Worm (Caenorhabditis elegans) whole organism, late embryonic: ENCODE results near the gene ajm-1.

ENCODE experiments used
- C38D4.7 ChIP-seq: fragments of 200-800 bp; sonication (Bioruptor generic); optimal IDR thresholded peaks from 2 replicates; lab custom pipeline; 2018; ENCODE audit warnings: mild to moderate bottlenecking, missing genetic modification characterization, moderate library complexity, missing compliant biosample characterization
- F13H6.1 ChIP-seq: sonication (generic microtip); optimal IDR thresholded peaks from 2 replicates; lab custom pipeline; 2016; ENCODE audit warnings: missing genetic modification characterization, missing compliant biosample characterization
- K02D7.2 ChIP-seq: sonication (generic microtip); optimal IDR thresholded peaks from 2 replicates; lab custom pipeline; 2017; ENCODE audit warnings: mild to moderate bottlenecking, missing genetic modification characterization, missing compliant biosample characterization
- T23F11.4 ChIP-seq: fragments of 200-800 bp; sonication (Bioruptor generic); optimal IDR thresholded peaks from 2 replicates; lab custom pipeline; 2018; ENCODE audit warnings: mild to moderate bottlenecking, missing genetic modification characterization, missing compliant biosample characterization
- Y22D7AL.16 ChIP-seq: sonication (generic microtip); optimal IDR thresholded peaks from 2 replicates; lab custom pipeline; 2016; ENCODE audit warnings: missing genetic modification characterization, missing compliant biosample characterization
- ama-1 ChIP-seq: fragments of 150-350 bp; optimal IDR thresholded peaks from 2 replicates; lab custom pipeline; 2014
- ceh-18 ChIP-seq: sonication (generic microtip); optimal IDR thresholded peaks from 2 replicates; lab custom pipeline; 2016; ENCODE audit warnings: missing genetic modification characterization, missing compliant biosample characterization
- ceh-19 ChIP-seq: fragments of 200-800 bp; sonication (Bioruptor generic); optimal IDR thresholded peaks from 2 replicates; lab custom pipeline; 2018; ENCODE audit warnings: mild to moderate bottlenecking, missing genetic modification characterization, missing compliant biosample characterization
- ceh-2 ChIP-seq: sonication (generic microtip); optimal IDR thresholded peaks from 2 replicates; lab custom pipeline; 2016; ENCODE audit warnings: missing genotype, missing genetic modification characterization, missing compliant biosample characterization
- ceh-24 ChIP-seq: sonication (generic microtip); optimal IDR thresholded peaks from 2 replicates; lab custom pipeline; 2016; ENCODE audit warnings: mild to moderate bottlenecking, missing genetic modification characterization, missing compliant biosample characterization
- ceh-30 ChIP-seq: fragments of 150-350 bp; optimal IDR thresholded peaks from 2 replicates; lab custom pipeline; 2014; ENCODE audit warnings: missing biosample characterization, missing genetic modification characterization
- ceh-34 ChIP-seq: sonication (generic microtip); optimal IDR thresholded peaks from 2 replicates; lab custom pipeline; 2016; ENCODE audit warnings: mild to moderate bottlenecking, missing genetic modification characterization, missing compliant biosample characterization
- ceh-45 ChIP-seq: fragments of 200-800 bp; sonication (Bioruptor generic); IDR thresholded peaks from 2 replicates; pipeline ENCODE4 v1.3.6; 2022; ENCODE audit warnings: missing genetic modification reagents, missing genetic modification characterization, missing compliant biosample characterization
- ceh-48 ChIP-seq: sonication (generic microtip); optimal IDR thresholded peaks from 2 replicates; lab custom pipeline; 2016; ENCODE audit warnings: missing genetic modification characterization, inconsistent platforms, missing compliant biosample characterization
- ceh-9 ChIP-seq: sonication (generic microtip); optimal IDR thresholded peaks from 2 replicates; lab custom pipeline; 2016; ENCODE audit warnings: mild to moderate bottlenecking, missing genetic modification characterization, inconsistent platforms, missing compliant biosample characterization
- dmd-4 ChIP-seq: sonication (generic microtip); optimal IDR thresholded peaks from 2 replicates; lab custom pipeline; 2016; ENCODE audit warnings: borderline replicate concordance, missing genetic modification characterization, missing compliant biosample characterization
- dve-1 ChIP-seq: sonication (generic microtip); optimal IDR thresholded peaks from 2 replicates; lab custom pipeline; 2017; ENCODE audit warnings: antibody characterized with exemption, mild to moderate bottlenecking, missing genetic modification characterization, missing compliant biosample characterization
- elt-2 ChIP-seq: sonication (generic microtip); optimal IDR thresholded peaks from 2 replicates; lab custom pipeline; 2016; ENCODE audit warnings: missing genetic modification reagents, missing genetic modification characterization, missing compliant biosample characterization
- elt-4 ChIP-seq: sonication (generic microtip); optimal IDR thresholded peaks from 2 replicates; lab custom pipeline; 2016; ENCODE audit warnings: missing genetic modification characterization, missing compliant biosample characterization
- ets-4 ChIP-seq: sonication (generic microtip); optimal IDR thresholded peaks from 2 replicates; lab custom pipeline; 2016; ENCODE audit warnings: missing genetic modification characterization, missing compliant biosample characterization
- eyg-1 ChIP-seq: sonication (generic microtip); optimal IDR thresholded peaks from 2 replicates; lab custom pipeline; 2016; ENCODE audit warnings: missing genotype, missing genetic modification characterization, missing compliant biosample characterization
- fax-1 ChIP-seq: sonication (generic microtip); optimal IDR thresholded peaks from 2 replicates; lab custom pipeline; 2016; ENCODE audit warnings: missing genotype, missing genetic modification characterization, missing compliant biosample characterization
- fkh-6 ChIP-seq: sonication (generic microtip); optimal IDR thresholded peaks from 2 replicates; lab custom pipeline; 2016; ENCODE audit warnings: missing genetic modification characterization, missing compliant biosample characterization
- hlh-30 ChIP-seq: sonication (generic microtip); optimal IDR thresholded peaks from 2 replicates; lab custom pipeline; 2017; ENCODE audit warnings: antibody characterized with exemption, missing genetic modification characterization, missing compliant biosample characterization; ENCODE audit not compliant: insufficient read depth
- hlh-6 ChIP-seq: sonication (generic microtip); optimal IDR thresholded peaks from 2 replicates; lab custom pipeline; 2016; ENCODE audit warnings: missing genotype, missing genetic modification characterization, missing compliant biosample characterization
- hlh-8 ChIP-seq: sonication (generic microtip); optimal IDR thresholded peaks from 2 replicates; lab custom pipeline; 2016; ENCODE audit warnings: missing genotype, missing genetic modification characterization, missing compliant biosample characterization
- lim-6 ChIP-seq: sonication (generic microtip); optimal IDR thresholded peaks from 2 replicates; lab custom pipeline; 2016; ENCODE audit warnings: missing genetic modification characterization, missing compliant biosample characterization
- lin-11 ChIP-seq: fragments of 200-800 bp; sonication (Bioruptor generic); optimal IDR thresholded peaks from 2 replicates; lab custom pipeline; 2018; ENCODE audit warnings: mild to moderate bottlenecking, missing genetic modification characterization, missing compliant biosample characterization
- madf-2 ChIP-seq: sonication (generic microtip); optimal IDR thresholded peaks from 2 replicates; lab custom pipeline; 2017; ENCODE audit warnings: missing genetic modification characterization, missing compliant biosample characterization
- mec-3 ChIP-seq: sonication (generic microtip); optimal IDR thresholded peaks from 2 replicates; lab custom pipeline; 2016; ENCODE audit warnings: borderline replicate concordance, missing genetic modification characterization, missing compliant biosample characterization
- nfya-1 ChIP-seq: sonication (generic microtip); optimal IDR thresholded peaks from 2 replicates; lab custom pipeline; 2017; ENCODE audit warnings: missing genetic modification characterization, mild to moderate bottlenecking, missing compliant biosample characterization, antibody characterized with exemption, moderate library complexity
- nhr-11 ChIP-seq: fragments of 150-350 bp; optimal IDR thresholded peaks from 2 replicates; lab custom pipeline; 2014; ENCODE audit warnings: missing biosample characterization, missing genetic modification characterization
- nhr-232 ChIP-seq: sonication (generic microtip); optimal IDR thresholded peaks from 2 replicates; lab custom pipeline; 2016; ENCODE audit warnings: missing genetic modification characterization, missing compliant biosample characterization
- npax-4 ChIP-seq: sonication (generic microtip); optimal IDR thresholded peaks from 2 replicates; lab custom pipeline; 2016; ENCODE audit warnings: missing genetic modification characterization, missing compliant biosample characterization
- pag-3 ChIP-seq: sonication (generic microtip); optimal IDR thresholded peaks from 2 replicates; lab custom pipeline; 2016; ENCODE audit warnings: missing compliant biosample characterization, missing genetic modification characterization, borderline replicate concordance
- pax-1 ChIP-seq: fragments of 150-350 bp; optimal IDR thresholded peaks from 2 replicates; lab custom pipeline; 2014; ENCODE audit warnings: missing biosample characterization, missing genetic modification characterization
- pha-2 ChIP-seq: sonication (generic microtip); optimal IDR thresholded peaks from 2 replicates; lab custom pipeline; 2017; ENCODE audit warnings: mild to moderate bottlenecking, missing genetic modification characterization, missing compliant biosample characterization
- pros-1 ChIP-seq: fragments of 150-350 bp; optimal IDR thresholded peaks from 2 replicates; lab custom pipeline; 2014; ENCODE audit warnings: missing biosample characterization, missing genetic modification reagents, missing genetic modification characterization
- ref-2 ChIP-seq: sonication (generic microtip); optimal IDR thresholded peaks from 2 replicates; lab custom pipeline; 2016; ENCODE audit warnings: missing genetic modification characterization, missing compliant biosample characterization
- sox-4 ChIP-seq: sonication (generic microtip); optimal IDR thresholded peaks from 2 replicates; lab custom pipeline; 2017; ENCODE audit warnings: mild to moderate bottlenecking, missing genetic modification characterization, inconsistent platforms, missing compliant biosample characterization
- tbx-7 ChIP-seq: sonication (generic microtip); optimal IDR thresholded peaks from 2 replicates; lab custom pipeline; 2016; ENCODE audit warnings: missing genotype, missing genetic modification characterization, missing compliant biosample characterization
- ttx-3 ChIP-seq: sonication (generic microtip); optimal IDR thresholded peaks from 2 replicates; lab custom pipeline; 2016; ENCODE audit warnings: missing genetic modification reagents, missing genetic modification characterization, missing compliant biosample characterization
- unc-3 ChIP-seq, 2 experiments: fragments of 200-800 bp in 1 of 2; sonication (Bioruptor generic) in 1 of 2; sonication (generic microtip) in 1 of 2; conservative IDR thresholded peaks in 1 of 2; optimal IDR thresholded peaks in 1 of 2; 2 replicates each; pipeline versions ENCODE4 v1.3.6 to Lab custom; 2016 to 2022; ENCODE audit warnings: missing compliant biosample characterization in 2 of 2, missing genetic modification characterization in 2 of 2, missing genetic modification reagents in 1 of 2
- unc-42 ChIP-seq: sonication (generic microtip); optimal IDR thresholded peaks from 2 replicates; lab custom pipeline; 2016; ENCODE audit warnings: missing genotype, missing genetic modification characterization, missing compliant biosample characterization
- zip-5 ChIP-seq: sonication (generic microtip); optimal IDR thresholded peaks from 2 replicates; lab custom pipeline; 2016; ENCODE audit warnings: missing genetic modification characterization, missing compliant biosample characterization
- ztf-16 ChIP-seq: sonication (generic microtip); optimal IDR thresholded peaks from 2 replicates; lab custom pipeline; 2017; ENCODE audit warnings: missing genetic modification characterization, missing compliant biosample characterization

ajm-1 gene

ce11 chrX:9105888-9106287, 23.1 kb downstream of the ajm-1 start:
- TF ChIP-seq ceh-48 (tag; lab: Kevin White, UChicago) (no peak), ets-4 (no peak), unc-3 (GFP tag; conservative IDR thresholded peaks at IDR 0.05; lab: Robert Waterston, UW) (no peak), unc-3 (tag; optimal IDR thresholded peaks at IDR 0.05; lab: Kevin White, UChicago) (no peak), unc-42 (tag; lab: Kevin White, UChicago) (no peak), ama-1 (lab: Kevin White, UChicago) (no peak)

DNA sequence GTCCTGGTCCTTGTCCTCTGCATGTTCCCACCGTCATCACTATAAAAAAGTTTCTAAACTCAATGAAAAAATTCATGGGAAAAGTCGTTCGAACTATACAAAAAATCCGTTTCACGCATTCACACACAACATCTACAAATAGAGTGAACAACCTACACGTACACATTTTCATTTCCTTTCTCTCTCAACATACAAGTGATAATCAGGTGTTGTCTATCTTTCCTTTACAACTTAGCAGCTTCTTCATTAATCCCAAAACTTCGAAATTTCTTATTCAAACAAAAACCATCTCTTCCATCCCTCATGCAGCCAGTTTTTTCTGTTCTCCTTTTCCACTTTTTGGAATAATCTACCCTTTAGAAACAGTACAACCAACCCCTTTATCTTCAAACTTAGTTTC, 25.1 kb downstream of the ajm-1 start:
- TF ChIP-seq madf-2 (tag; lab: Kevin White, UChicago) (no peak), dmd-4 (tag; lab: Kevin White, UChicago) (no peak), elt-4 (tag; lab: Kevin White, UChicago) (no peak), T23F11.4 (no peak), eyg-1 (tag; lab: Kevin White, UChicago) (no peak), hlh-8 (no peak), K02D7.2 (tag; lab: Kevin White, UChicago) (no peak), elt-2 (tag; lab: Kevin White, UChicago) (no peak), ztf-16 (tag; lab: Kevin White, UChicago) (no peak), C38D4.7 (GFP tag; lab: Kevin White, UChicago) (no peak)

DNA sequence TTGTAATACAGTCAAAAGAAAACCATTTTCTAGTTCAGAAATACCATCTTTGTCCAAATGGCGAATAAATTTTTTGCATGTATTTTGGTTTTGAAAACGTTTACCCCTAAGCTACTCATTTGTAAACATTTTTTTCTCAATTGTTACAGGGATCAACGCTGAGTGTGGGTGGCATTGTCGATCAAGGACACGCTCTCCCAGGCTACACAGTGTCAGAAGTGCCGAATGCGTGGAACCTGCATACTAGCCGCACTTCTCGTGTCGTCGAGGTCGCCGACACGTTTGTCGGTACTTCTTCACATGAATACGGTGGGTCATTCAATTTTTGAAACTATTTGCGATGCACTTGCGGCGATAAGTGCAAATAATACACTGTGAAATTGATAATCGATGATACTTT, 28.8 kb downstream of the ajm-1 start:
- TF ChIP-seq K02D7.2 (tag; lab: Kevin White, UChicago) (no peak), pros-1 (tag; lab: Kevin White, UChicago) (no peak), zip-5 (tag; lab: Kevin White, UChicago) (no peak), pax-1 (tag; lab: Kevin White, UChicago) (no peak), ztf-16 (tag; lab: Kevin White, UChicago) (no peak), hlh-6 (tag; lab: Kevin White, UChicago) (no peak), nhr-232 (tag; lab: Kevin White, UChicago) (no peak), ceh-45 (GFP tag; lab: Robert Waterston, UW) (no peak), mec-3 (tag; lab: Kevin White, UChicago) (no peak), ceh-9 (no peak), unc-3 (GFP tag; conservative IDR thresholded peaks at IDR 0.05; lab: Robert Waterston, UW) (no peak), unc-3 (tag; optimal IDR thresholded peaks at IDR 0.05; lab: Kevin White, UChicago) (no peak), ceh-30 (tag; lab: Kevin White, UChicago) (no peak), ceh-34 (tag; lab: Kevin White, UChicago) (no peak), ceh-19 (GFP tag; lab: Kevin White, UChicago) (no peak), ama-1 (lab: Kevin White, UChicago) (no peak), dmd-4 (tag; lab: Kevin White, UChicago) (no peak), pha-2 (tag; lab: Kevin White, UChicago) (no peak), ceh-48 (tag; lab: Kevin White, UChicago) (no peak)

- TF ChIP-seq ref-2 (tag; lab: Kevin White, UChicago): peak; percentile 53
- no peak for TF ChIP-seq pag-3 (tag; lab: Kevin White, UChicago)
- peak; percentile 20 for TF ChIP-seq mec-3 (tag; lab: Kevin White, UChicago)
- no peak for TF ChIP-seq ttx-3 (tag; lab: Kevin White, UChicago)
- peak; percentile 59 for TF ChIP-seq nfya-1 (tag; lab: Kevin White, UChicago)
- TF ChIP-seq lin-11 (tag; lab: Kevin White, UChicago): no peak
- peak; percentile 37 for TF ChIP-seq ceh-34 (tag; lab: Kevin White, UChicago)
- peak; percentile 17 for TF ChIP-seq hlh-8
- no peak for TF ChIP-seq ceh-30 (tag; lab: Kevin White, UChicago)
- TF ChIP-seq hlh-30 (tag; lab: Kevin White, UChicago): no peak
- TF ChIP-seq lim-6 (tag; lab: Kevin White, UChicago): no peak
- TF ChIP-seq F13H6.1 (tag; lab: Kevin White, UChicago): no peak
- TF ChIP-seq ceh-18 (tag; lab: Kevin White, UChicago): peak; percentile 10
- TF ChIP-seq pros-1 (tag; lab: Kevin White, UChicago): peak; percentile 36
- no peak for TF ChIP-seq eyg-1 (tag; lab: Kevin White, UChicago)
- no peak for TF ChIP-seq sox-4
- no peak for TF ChIP-seq npax-4
- no peak for TF ChIP-seq fax-1 (tag; lab: Kevin White, UChicago)
- no peak for TF ChIP-seq ceh-24 (tag; lab: Kevin White, UChicago)
- peak; percentile 32 for TF ChIP-seq fkh-6 (tag; lab: Kevin White, UChicago)
- TF ChIP-seq ceh-2 (tag; lab: Kevin White, UChicago): peak; percentile 68
- TF ChIP-seq Y22D7AL.16 (tag; lab: Kevin White, UChicago): no peak
- TF ChIP-seq K02D7.2 (tag; lab: Kevin White, UChicago): no peak
- no peak for TF ChIP-seq nhr-11 (tag; lab: Kevin White, UChicago)
- no peak for TF ChIP-seq dve-1 (tag; lab: Kevin White, UChicago)
- peak; percentile 20 for TF ChIP-seq tbx-7 (tag; lab: Kevin White, UChicago)
Measured at ce11 chrX:9113829-9114228, 31.1 kb downstream of the ajm-1 start, which contains the start of gene C25A11.2. C25A11.2 (plus strand) TSS chrX:9114066.
